Worm (Caenorhabditis elegans): Measurements from ENCODE around the gene F46G10.1.

DNA sequence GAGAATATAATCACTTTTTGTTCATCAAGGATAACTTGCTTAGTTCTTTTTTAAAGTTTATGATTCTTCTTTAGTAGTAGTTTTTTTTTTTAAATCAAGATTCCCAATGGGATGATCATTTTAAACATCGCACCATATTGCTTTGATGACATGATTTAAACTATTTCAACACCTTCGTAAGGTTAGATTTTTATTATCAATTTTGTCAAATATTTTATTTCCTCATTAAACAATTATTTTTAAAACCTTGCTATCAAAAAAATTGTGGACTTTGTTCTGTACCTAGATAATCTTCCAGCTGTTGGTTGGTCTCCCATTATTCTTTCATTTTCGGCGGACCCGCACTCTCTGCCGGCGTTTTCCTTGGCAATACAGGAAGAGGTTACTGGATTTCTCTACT, 19.8 kb upstream of the F46G10.1 start, which contains the start of gene sir-2.3:
- TF ChIP-seq unc-55 (GFP tag; optimal IDR thresholded peaks at IDR 0.05) = no peak
- no peak for TF ChIP-seq ama-1 (optimal IDR thresholded peaks at IDR 0.05)
